Fruit fly (Drosophila melanogaster) whole organism, prepupa: ENCODE results near the gene SPoCk.

Experiments
- CG10669 ChIP-seq: fragments of 200-800 bp; sonication (Bioruptor generic); optimal IDR thresholded peaks from 3 replicates; lab custom pipeline; 2018; ENCODE audit warnings: missing biosample characterization, mild to moderate bottlenecking, missing genetic modification characterization, moderate library complexity
- CG11762 ChIP-seq: fragments of 200-800 bp; sonication (Bioruptor generic); optimal IDR thresholded peaks from 3 replicates; lab custom pipeline; 2016; ENCODE audit warnings: missing biosample characterization, missing genetic modification characterization; ENCODE audit not compliant: insufficient read depth
- CG16779 ChIP-seq: fragments of 200-800 bp; sonication (Bioruptor generic); optimal IDR thresholded peaks from 3 replicates; lab custom pipeline; 2017; ENCODE audit warnings: missing biosample characterization, mild to moderate bottlenecking, missing genetic modification characterization
- CG3032 ChIP-seq: fragments of 200-800 bp; optimal IDR thresholded peaks from 2 replicates; lab custom pipeline; 2019; ENCODE audit warnings: missing biosample characterization, mild to moderate bottlenecking, missing genetic modification characterization, moderate library complexity
- CG34406 ChIP-seq: fragments of 200-800 bp; sonication (Bioruptor generic); optimal IDR thresholded peaks from 3 replicates; lab custom pipeline; 2016; ENCODE audit warnings: missing biosample characterization, missing genetic modification characterization
- CG6854 ChIP-seq: fragments of 200-800 bp; sonication (Bioruptor generic); optimal IDR thresholded peaks from 2 replicates; lab custom pipeline; 2017; ENCODE audit warnings: missing biosample characterization, mild to moderate bottlenecking, missing genetic modification characterization
- CG8119 ChIP-seq: fragments of 200-800 bp; sonication (Bioruptor generic); IDR thresholded peaks from 3 replicates; pipeline ENCODE4 v1.3.6; 2022; ENCODE audit warnings: missing biosample characterization, missing genetic modification characterization
- Eip78C ChIP-seq: fragments of 200-800 bp; sonication (Bioruptor generic); peaks from one replicate; lab custom pipeline; 2016; ENCODE audit warnings: missing biosample characterization, missing genetic modification characterization
- Eip93F ChIP-seq: fragments of 200-800 bp; sonication (Bioruptor generic); optimal IDR thresholded peaks from 2 replicates; lab custom pipeline; 2016; ENCODE audit warnings: missing biosample characterization, mild to moderate bottlenecking, missing genetic modification characterization
- Hr4 ChIP-seq: fragments of 200-800 bp; sonication (Bioruptor generic); optimal IDR thresholded peaks from 3 replicates; lab custom pipeline; 2016; ENCODE audit warnings: missing biosample characterization, missing genetic modification characterization
- Lpt ChIP-seq: fragments of 200-800 bp; sonication (Bioruptor generic); optimal IDR thresholded peaks from 3 replicates; lab custom pipeline; 2016; ENCODE audit warnings: missing biosample characterization, missing genetic modification characterization
- Smox ChIP-seq: fragments of 200-800 bp; sonication (Bioruptor generic); optimal IDR thresholded peaks from 3 replicates; lab custom pipeline; 2016; ENCODE audit warnings: missing biosample characterization, missing genetic modification characterization
- dsx ChIP-seq: fragments of 200-800 bp; optimal IDR thresholded peaks from 3 replicates; lab custom pipeline; 2019; ENCODE audit warnings: missing biosample characterization, mild to moderate bottlenecking, missing genetic modification characterization, moderate library complexity; ENCODE audit not compliant: poor library complexity, severe bottlenecking
- eg ChIP-seq: fragments of 200-800 bp; sonication (Bioruptor generic); IDR thresholded peaks from 3 replicates; pipeline ENCODE4 v1.3.6; 2022; ENCODE audit warnings: missing biosample characterization, missing genetic modification characterization
- fd85E ChIP-seq: fragments of 200-800 bp; sonication (Bioruptor generic); optimal IDR thresholded peaks from 3 replicates; lab custom pipeline; 2016; ENCODE audit warnings: missing biosample characterization, missing genetic modification characterization
- fkh ChIP-seq: fragments of 200-800 bp; sonication (Bioruptor generic); optimal IDR thresholded peaks from 3 replicates; lab custom pipeline; 2017; ENCODE audit warnings: missing biosample characterization, mild to moderate bottlenecking, missing genetic modification characterization, moderate library complexity
- salr ChIP-seq, 2 experiments: fragments of 200-800 bp; sonication (Bioruptor generic); optimal IDR thresholded peaks; 3 replicates each; lab custom pipeline; 2016 to 2018; ENCODE audit warnings: missing biosample characterization in 2 of 2, missing genetic modification characterization in 2 of 2, mild to moderate bottlenecking in 1 of 2
- spab ChIP-seq: fragments of 200-800 bp; sonication (Bioruptor generic); optimal IDR thresholded peaks from 2 replicates; lab custom pipeline; 2017; ENCODE audit warnings: missing biosample characterization, mild to moderate bottlenecking, missing genetic modification characterization, missing genetic modification reagents
- ss ChIP-seq, 2 experiments: fragments of 200-800 bp; sonication (Bioruptor generic); optimal IDR thresholded peaks; 2 replicates in 1 of 2; 3 replicates in 1 of 2; lab custom pipeline; 2017 to 2018; ENCODE audit warnings: mild to moderate bottlenecking in 2 of 2, missing biosample characterization in 2 of 2, missing genetic modification characterization in 2 of 2, moderate library complexity in 1 of 2
- svp ChIP-seq: fragments of 200-800 bp; sonication (Bioruptor generic); peaks from one replicate; lab custom pipeline; 2016; ENCODE audit warnings: missing biosample characterization, missing genetic modification characterization

Gene SPoCk

DNA sequence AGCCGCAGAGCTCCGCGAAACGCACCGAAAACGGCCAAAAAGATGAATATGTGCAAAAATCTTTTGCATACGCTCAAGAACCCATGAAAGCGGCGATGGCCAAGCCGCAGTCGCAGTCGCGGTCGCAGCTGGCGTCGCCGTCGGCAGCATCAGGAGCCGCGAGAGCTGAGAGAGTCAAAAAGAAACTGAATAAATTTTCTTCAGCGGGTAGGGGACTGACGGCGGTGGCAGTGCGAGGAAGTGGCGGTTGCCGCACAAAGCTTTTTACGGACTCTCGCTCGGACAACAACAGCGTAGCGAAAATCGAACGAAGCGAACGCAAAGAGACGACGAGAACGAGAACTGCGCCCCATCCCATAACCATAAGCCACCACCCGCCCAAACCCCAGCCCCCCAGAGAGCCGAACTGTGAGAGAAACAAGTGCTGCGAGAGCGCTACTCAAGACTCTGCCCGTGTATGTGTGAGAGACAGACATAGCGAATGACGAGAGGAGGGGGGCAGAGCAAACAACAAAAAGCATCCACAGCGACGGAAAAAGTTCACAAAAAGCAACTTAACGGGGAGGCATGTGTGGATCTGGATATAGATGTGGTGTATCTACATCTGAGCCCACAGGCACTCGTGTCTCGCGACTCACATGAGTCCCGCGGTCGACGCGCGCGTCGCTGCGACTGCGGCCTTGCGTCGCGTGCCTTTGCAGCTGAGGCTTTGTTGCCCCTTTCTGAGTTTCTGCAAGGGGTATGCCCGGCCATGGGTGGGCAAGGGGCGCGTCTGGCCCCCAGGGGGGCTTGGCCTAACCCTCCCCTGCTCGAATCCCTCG, 86.1 kb downstream of the SPoCk start, which contains the start of gene jim (continued):
- TF ChIP-seq CG10669 (GFP tag; lab: Kevin White, UChicago) (peak; percentile 5), Hr4 (no peak), spab (peak; percentile 49), CG6854 (GFP tag; lab: Kevin White, UChicago) (peak; percentile 68), eg (GFP tag; lab: Robert Waterston, UW) (peak; percentile 62; the same call in 2 of the 3 replicates), CG3032 (tag; lab: Kevin White, UChicago) (peak; percentile 37), ss (GFP tag; optimal IDR thresholded peaks at IDR 0.05; lab: Kevin White, UChicago) (peak; percentile 79 to 84), CG34406 (peak; percentile 2), fd85E (GFP tag; lab: Kevin White, UChicago) (no peak), Eip93F (GFP tag; lab: Kevin White, UChicago) (no peak), salr (GFP tag; optimal IDR thresholded peaks at IDR 0.05; lab: Kevin White, UChicago) (peak in 1 of 2 experiments; percentile 15), Lpt (GFP tag; lab: Kevin White, UChicago) (peak; percentile 87), CG16779 (peak; percentile 68), fkh (GFP tag; lab: Kevin White, UChicago) (peak; percentile 94)
- TF ChIP-seq, all 60 proteins: peak for 39

- TF ChIP-seq dsx (GFP tag; lab: Kevin White, UChicago) (no peak), Smox (no peak), Eip78C (GFP tag; lab: Kevin White, UChicago) (no peak), CG11762 (no peak), svp (GFP tag; lab: Kevin White, UChicago) (peak; percentile 40), CG8119 (GFP tag; lab: Robert Waterston, UW) (no peak)
These were observed 87.5 kb downstream of the SPoCk start, which contains the start of the genes CG11226 and CG45428 for dm6 chr3L:22836768-22837167. CG11226 (plus strand) TSS chr3L:22837068. CG45428 (minus strand) TSS chr3L:22837070.
